Worm (Caenorhabditis elegans): ENCODE results near the gene K09F6.15.

DNA sequence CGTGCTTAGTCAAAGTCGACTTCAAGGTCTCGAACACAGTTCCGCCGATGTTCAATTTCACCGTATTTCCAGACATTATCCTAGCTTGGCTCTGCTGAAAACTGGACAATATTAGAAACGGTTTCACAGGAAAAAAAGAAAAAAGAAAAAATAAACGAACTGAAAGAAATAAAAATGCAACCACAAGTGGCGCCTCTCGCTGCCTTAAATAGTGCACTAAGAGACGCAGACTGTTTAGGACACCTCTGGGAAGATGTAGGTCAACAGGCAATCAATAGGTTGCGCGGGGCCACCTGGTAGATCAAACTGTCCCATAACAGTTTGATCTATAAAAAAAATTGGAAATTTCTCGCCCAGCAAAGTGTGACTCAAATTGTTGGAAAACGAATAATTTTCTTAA, 21.4 kb upstream of the K09F6.15 start, which contains the start of gene B0281.4:
- TF ChIP-seq F10E7.11 (tag; optimal IDR thresholded peaks at IDR 0.05): no peak
- no peak for TF ChIP-seq F33H1.4 (GFP tag; IDR thresholded peaks at IDR 0.05)
- no peak for TF ChIP-seq akir-1 (GFP tag; optimal IDR thresholded peaks at IDR 0.05)
- TF ChIP-seq snpc-4 (GFP tag; optimal IDR thresholded peaks at IDR 0.05): no peak
- TF ChIP-seq snpc-4 (tag; optimal IDR thresholded peaks at IDR 0.05): no peak

Measured in whole organism, young adult.